Fruit fly (Drosophila melanogaster) Kc167 (cell line): ENCODE data around the gene CG33494.

ENCODE experiments used
- Myc ChIP-seq: fragments of >200 bp; optimal IDR thresholded peaks from 2 replicates; lab custom pipeline; 2017; ENCODE audit warnings: missing external identifiers
- h ChIP-seq: fragments of >200 bp; optimal IDR thresholded peaks from 3 replicates; lab custom pipeline; 2018; ENCODE audit warnings: missing external identifiers
- insv ChIP-seq: fragments of >200 bp; optimal IDR thresholded peaks from 3 replicates; lab custom pipeline; 2018; ENCODE audit warnings: missing external identifiers
- ttk ChIP-seq: sonication (Bioruptor generic); optimal IDR thresholded peaks from 2 replicates; lab custom pipeline; 2017; ENCODE audit warnings: missing external identifiers

- TF ChIP-seq Myc (lab: Kevin White, UChicago) (no peak), ttk (lab: Kevin White, UChicago) (no peak), insv (no peak), h (lab: Kevin White, UChicago) (no peak)
Observed at dm6 chr3R:25517521-25517920, 22.6 kb upstream of the CG33494 start.
